Worm (Caenorhabditis elegans): ENCODE results near the gene meg-2.

- TF ChIP-seq nhr-11 (tag; optimal IDR thresholded peaks at IDR 0.05) (no peak), npax-4 (tag; optimal IDR thresholded peaks at IDR 0.05) (no peak), hlh-8 (tag; optimal IDR thresholded peaks at IDR 0.05) (no peak), pqm-1 (tag; optimal IDR thresholded peaks at IDR 0.05) (no peak), tbx-2 (tag; optimal IDR thresholded peaks at IDR 0.05) (no peak), unc-86 (tag; optimal IDR thresholded peaks at IDR 0.05) (no peak)
Observed at ce11 chrX:13963203-13963602, 37.3 kb upstream of the meg-2 start, which contains the start of gene F48F7.3.

All from whole organism, late embryonic.